Fruit fly (Drosophila melanogaster) whole organism, adult: Measurements from ENCODE around the gene Arp3.
A peak's percentile ranks its signal among the peaks of the same experiment; 100 is the strongest.

ENCODE experiments used
- CG12768 ChIP-seq: fragments of 200-800 bp; sonication (Bioruptor generic); optimal IDR thresholded peaks from 2 replicates; lab custom pipeline; 2017; ENCODE audit warnings: missing biosample characterization, missing genetic modification characterization, mild to moderate bottlenecking, moderate library complexity, missing genetic modification reagents
- CG14711 ChIP-seq: fragments of 200-800 bp; sonication (Bioruptor generic); optimal IDR thresholded peaks from 2 replicates; lab custom pipeline; 2018; ENCODE audit warnings: missing biosample characterization, mild to moderate bottlenecking, missing genetic modification characterization, moderate library complexity
- CG5204 ChIP-seq: fragments of 200-800 bp; sonication (Bioruptor generic); optimal IDR thresholded peaks from 2 replicates; lab custom pipeline; 2016; ENCODE audit warnings: missing biosample characterization, missing genetic modification characterization
- CG7045 ChIP-seq: fragments of 200-800 bp; sonication (Bioruptor generic); optimal IDR thresholded peaks from 2 replicates; lab custom pipeline; 2017; ENCODE audit warnings: missing biosample characterization, mild to moderate bottlenecking, missing genetic modification characterization
- CG7101 ChIP-seq: fragments of 200-800 bp; sonication (Bioruptor generic); optimal IDR thresholded peaks from 2 replicates; lab custom pipeline; 2018; ENCODE audit warnings: missing biosample characterization, mild to moderate bottlenecking, missing genetic modification characterization, moderate library complexity
- Clk ChIP-seq: fragments of 200-800 bp; sonication (Bioruptor generic); optimal IDR thresholded peaks from 2 replicates; lab custom pipeline; 2017; ENCODE audit warnings: missing biosample characterization, missing genetic modification characterization
- Crg-1 ChIP-seq: fragments of 200-800 bp; sonication (Bioruptor generic); optimal IDR thresholded peaks from 2 replicates; lab custom pipeline; 2016; ENCODE audit warnings: missing biosample characterization, missing genetic modification characterization
- Mnt ChIP-seq: fragments of 200-800 bp; sonication (Bioruptor generic); optimal IDR thresholded peaks from 2 replicates; lab custom pipeline; 2016; ENCODE audit warnings: missing biosample characterization, mild to moderate bottlenecking, missing genetic modification characterization
- cic ChIP-seq: fragments of 200-800 bp; sonication (Bioruptor generic); optimal IDR thresholded peaks from 2 replicates; lab custom pipeline; 2017; ENCODE audit warnings: missing biosample characterization, mild to moderate bottlenecking, missing genetic modification characterization, moderate library complexity
- cnc ChIP-seq, 2 experiments: fragments of >200 bp; optimal IDR thresholded peaks; 2 replicates each; lab custom pipeline; 2017
- kay ChIP-seq: fragments of 200-800 bp; sonication (Bioruptor generic); peaks from one replicate; lab custom pipeline; 2016; ENCODE audit warnings: missing biosample characterization, missing genetic modification characterization, borderline replicate concordance
- pad ChIP-seq: fragments of 200-800 bp; sonication (Bioruptor generic); optimal IDR thresholded peaks from 3 replicates; lab custom pipeline; 2017; ENCODE audit warnings: missing biosample characterization, missing genetic modification characterization, mild to moderate bottlenecking, moderate library complexity, missing genetic modification reagents
- tj ChIP-seq: fragments of 200-800 bp; sonication (Bioruptor generic); optimal IDR thresholded peaks from 3 replicates; lab custom pipeline; 2017; ENCODE audit warnings: missing biosample characterization, mild to moderate bottlenecking, missing genetic modification characterization, moderate library complexity
- toe ChIP-seq: fragments of 200-800 bp; sonication (Bioruptor generic); optimal IDR thresholded peaks from 2 replicates; lab custom pipeline; 2016; ENCODE audit warnings: missing biosample characterization, missing genetic modification characterization

DNA sequence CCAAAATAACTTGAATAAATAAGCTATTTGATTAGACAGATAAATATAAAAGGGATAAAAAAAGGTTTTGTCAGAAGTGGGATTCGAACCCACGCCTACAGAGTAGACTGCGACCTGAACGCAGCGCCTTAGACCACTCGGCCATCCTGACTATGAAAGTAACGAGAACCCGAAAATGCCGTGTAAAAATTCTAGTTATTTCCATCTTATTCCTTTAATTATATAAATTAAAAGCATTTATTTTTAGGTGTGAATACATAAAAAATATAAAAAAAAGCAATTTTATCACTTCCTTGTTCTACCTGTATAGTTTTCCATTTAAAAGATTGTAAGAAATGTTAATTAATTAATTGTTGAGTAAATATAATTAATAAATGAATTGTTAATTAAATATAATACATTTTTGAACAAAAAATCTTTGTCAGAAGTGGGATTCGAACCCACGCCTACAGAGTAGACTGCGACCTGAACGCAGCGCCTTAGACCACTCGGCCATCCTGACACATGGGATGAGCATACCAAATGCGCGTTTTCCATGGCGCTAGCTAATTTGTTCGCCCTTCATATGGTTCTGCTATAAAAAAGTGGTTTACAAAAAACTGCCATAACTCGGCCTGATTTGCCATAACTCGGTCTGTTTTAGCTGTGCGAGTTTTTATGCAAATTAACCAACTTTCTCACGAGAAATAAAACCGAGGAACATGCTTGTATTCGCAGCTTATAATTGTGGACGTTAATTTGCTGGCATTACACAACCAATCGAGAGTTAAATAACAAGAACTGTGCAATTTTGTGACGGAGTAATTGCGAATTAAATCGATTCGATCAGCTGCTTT, 49.9 kb downstream of the Arp3 start:
- peak; percentile 48 for TF ChIP-seq cic (GFP tag; lab: Kevin White, UChicago)
- no peak for TF ChIP-seq Crg-1 (GFP tag; lab: Kevin White, UChicago)
- TF ChIP-seq CG7045 (GFP tag; lab: Kevin White, UChicago) = no peak
- TF ChIP-seq CG5204 = no peak
- no peak for TF ChIP-seq cnc (optimal IDR thresholded peaks at IDR 0.05; lab: Kevin White, UChicago)
- TF ChIP-seq CG7101 = no peak
- peak; percentile 81 for TF ChIP-seq tj (GFP tag; lab: Kevin White, UChicago)
- TF ChIP-seq pad = no peak
- no peak for TF ChIP-seq toe
- peak; percentile 19 for TF ChIP-seq CG12768 (GFP tag; lab: Kevin White, UChicago)
- TF ChIP-seq CG14711 (tag; lab: Kevin White, UChicago) = no peak
- no peak for TF ChIP-seq Clk (GFP tag; lab: Kevin White, UChicago)
- no peak for TF ChIP-seq Mnt (GFP tag; lab: Kevin White, UChicago)
- TF ChIP-seq kay (GFP tag; lab: Kevin White, UChicago) = peak; percentile 40
